Fruit fly (Drosophila melanogaster): Measurements from ENCODE around the gene Hsp23.

The Hsp23 gene

dm6 chr3L:9383345-9384075, 1.8 kb downstream of the Hsp23 start, which contains the start of gene Hsp27 (continued):
- peak; percentile 97 for TF ChIP-seq CG6254 (GFP tag; optimal IDR thresholded peaks at IDR 0.05)
- peak; percentile 99 for TF ChIP-seq oc (tag; optimal IDR thresholded peaks at IDR 0.05)
- peak; percentile 88 for TF ChIP-seq Fer2 (tag; optimal IDR thresholded peaks at IDR 0.05)
- peak; percentile 98 for TF ChIP-seq Aef1 (GFP tag; IDR thresholded peaks at IDR 0.05)
- TF ChIP-seq CG12299 (tag; optimal IDR thresholded peaks at IDR 0.05) = peak; percentile 96
- TF ChIP-seq h (optimal IDR thresholded peaks at IDR 0.05) = no peak
- peak; percentile 97 for TF ChIP-seq zen (tag; optimal IDR thresholded peaks at IDR 0.05)
- TF ChIP-seq CG10462 (GFP tag; optimal IDR thresholded peaks at IDR 0.05) = peak; percentile 95
- no peak for TF ChIP-seq hb (GFP tag; IDR thresholded peaks at IDR 0.05; ENCODE audit: partially characterized antibody)
- peak; percentile 79 for TF ChIP-seq CG12744 (GFP tag; optimal IDR thresholded peaks at IDR 0.05)
- TF ChIP-seq BEAF-32 (GFP tag; optimal IDR thresholded peaks at IDR 0.05) = peak; percentile 8
- TF ChIP-seq mld (GFP tag; IDR thresholded peaks at IDR 0.05; ENCODE audit: partially characterized antibody) = no peak
- TF ChIP-seq CG12942 (GFP tag; optimal IDR thresholded peaks at IDR 0.05) = peak; percentile 97
- peak; percentile 89 for TF ChIP-seq ERR (GFP tag; optimal IDR thresholded peaks at IDR 0.05)
- TF ChIP-seq fd102C (GFP tag; optimal IDR thresholded peaks at IDR 0.05) = peak; percentile 55
- TF ChIP-seq CG2129 (GFP tag; IDR thresholded peaks at IDR 0.05; ENCODE audit: partially characterized antibody) = no peak
- TF ChIP-seq CG17568 (GFP tag; optimal IDR thresholded peaks at IDR 0.05) = peak; percentile 96
- TF ChIP-seq D (optimal IDR thresholded peaks at IDR 0.05) = no peak
- TF ChIP-seq D (GFP tag; optimal IDR thresholded peaks at IDR 0.05) = peak; percentile 98
- peak; percentile 97 for TF ChIP-seq Dek (tag; optimal IDR thresholded peaks at IDR 0.05)
- peak; percentile 97 for TF ChIP-seq Gsc (GFP tag; IDR thresholded peaks at IDR 0.05)
- TF ChIP-seq Gug (GFP tag; IDR thresholded peaks at IDR 0.05) = peak; percentile 99
- peak; percentile 93 for TF ChIP-seq Doc2 (GFP tag; IDR thresholded peaks at IDR 0.05)
- 0 out of 4 replicates have a peak, but pooled peaks have one; percentile 33 for TF ChIP-seq Dll (GFP tag; IDR thresholded peaks at IDR 0.05; ENCODE audit: partially characterized antibody)
- peak; percentile 93 for TF ChIP-seq NK7.1 (GFP tag; optimal IDR thresholded peaks at IDR 0.05)
- TF ChIP-seq CG7963 (GFP tag; IDR thresholded peaks at IDR 0.05; ENCODE audit: partially characterized antibody) = no peak
- TF ChIP-seq grn (GFP tag; optimal IDR thresholded peaks at IDR 0.05) = peak; percentile 86
- TF ChIP-seq CG17385 (GFP tag; optimal IDR thresholded peaks at IDR 0.05) = peak; percentile 94
- peak; percentile 55 for TF ChIP-seq CG9876 (GFP tag; optimal IDR thresholded peaks at IDR 0.05)
- peak; percentile 95 for TF ChIP-seq odd (GFP tag; optimal IDR thresholded peaks at IDR 0.05)
- TF ChIP-seq CG3163 (GFP tag; optimal IDR thresholded peaks at IDR 0.05) = peak; percentile 69
- TF ChIP-seq Side (GFP tag; optimal IDR thresholded peaks at IDR 0.05) = peak; percentile 95
- peak; percentile 98 for TF ChIP-seq ase (GFP tag; IDR thresholded peaks at IDR 0.05)
- peak; percentile 94 for TF ChIP-seq Bteb2 (GFP tag; optimal IDR thresholded peaks at IDR 0.05)
- TF ChIP-seq eve (GFP tag; optimal IDR thresholded peaks at IDR 0.05) = no peak
- TF ChIP-seq Eip74EF (GFP tag; optimal IDR thresholded peaks at IDR 0.05) = peak in 1 of 2 experiments; percentile 97
- peak; percentile 27 for TF ChIP-seq CG8478 (optimal IDR thresholded peaks at IDR 0.05)
- peak; percentile 96 for TF ChIP-seq CG7357 (GFP tag; IDR thresholded peaks at IDR 0.05)
- peak; percentile 100 for TF ChIP-seq corto (GFP tag; optimal IDR thresholded peaks at IDR 0.05)
- TF ChIP-seq az2 (GFP tag; optimal IDR thresholded peaks at IDR 0.05) = peak; percentile 99
- TF ChIP-seq dan (GFP tag; IDR thresholded peaks at IDR 0.05) = peak; percentile 94
- peak; percentile 99 for TF ChIP-seq CG18262 (tag; optimal IDR thresholded peaks at IDR 0.05)
- peak; percentile 95 for TF ChIP-seq run (tag; optimal IDR thresholded peaks at IDR 0.05)
- peak; percentile 96 for TF ChIP-seq C15 (GFP tag; IDR thresholded peaks at IDR 0.05)
- peak; percentile 25 for TF ChIP-seq pzg (GFP tag; optimal IDR thresholded peaks at IDR 0.05)
- TF ChIP-seq scrt (GFP tag; optimal IDR thresholded peaks at IDR 0.05) = peak; percentile 95
- peak; percentile 80 for TF ChIP-seq CG3995 (GFP tag; optimal IDR thresholded peaks at IDR 0.05)
- TF ChIP-seq CG4404 (GFP tag; IDR thresholded peaks at IDR 0.05) = peak; percentile 99
- peak; percentile 97 for TF ChIP-seq cwo (GFP tag; optimal IDR thresholded peaks at IDR 0.05)

Data from whole organism, embryonic.